Worm (Caenorhabditis elegans) whole organism, young adult: Measurements from ENCODE around the gene svop-1.
"Not testable (repeated sequence)": the region's sequence is repeated elsewhere in the genome, so short reads cannot be mapped to it uniquely, and the experiment has no call there.

Experiments used
- B0035.1 ChIP-seq: sonication (generic microtip); optimal IDR thresholded peaks from 2 replicates; lab custom pipeline; 2016; ENCODE audit warnings: missing genetic modification characterization, mild to moderate bottlenecking, missing compliant biosample characterization, missing genotype, missing genetic modification reagents
- D2030.7 ChIP-seq: fragments of 200-800 bp; sonication (Bioruptor generic); IDR thresholded peaks from 2 replicates; pipeline ENCODE4 v1.3.6; 2022; ENCODE audit warnings: missing genetic modification reagents, missing genetic modification characterization, missing compliant biosample characterization
- F23B12.7 ChIP-seq: sonication (generic microtip); optimal IDR thresholded peaks from 2 replicates; lab custom pipeline; 2017; ENCODE audit warnings: missing genetic modification characterization, mild to moderate bottlenecking, missing compliant biosample characterization, antibody characterized with exemption, moderate library complexity; ENCODE audit not compliant: insufficient read depth
- F33H1.4 ChIP-seq: fragments of 200-800 bp; sonication (Bioruptor generic); IDR thresholded peaks from 2 replicates; pipeline ENCODE4 v1.3.6; 2022; ENCODE audit warnings: missing genetic modification reagents, missing genetic modification characterization, missing compliant biosample characterization
- F39B2.1 ChIP-seq: fragments of 200-800 bp; sonication (Bioruptor generic); IDR thresholded peaks from 2 replicates; pipeline ENCODE4 v1.3.6; 2022; ENCODE audit warnings: missing genetic modification reagents, missing genetic modification characterization, missing compliant biosample characterization
- F52B5.7 ChIP-seq: sonication (generic microtip); optimal IDR thresholded peaks from 2 replicates; lab custom pipeline; 2016; ENCODE audit warnings: mild to moderate bottlenecking, missing genetic modification characterization, missing compliant biosample characterization
- Y53F4B.3 ChIP-seq: fragments of 200-800 bp; sonication (Bioruptor generic); IDR thresholded peaks from 2 replicates; pipeline ENCODE4 v1.3.6; 2022; ENCODE audit warnings: missing genetic modification reagents, missing genetic modification characterization, missing compliant biosample characterization
- Y53G8AR.9 ChIP-seq: fragments of 200-800 bp; sonication (Bioruptor generic); conservative IDR thresholded peaks from 2 replicates; pipeline ENCODE4 v1.3.6; 2022; ENCODE audit warnings: missing genetic modification reagents, missing genetic modification characterization, missing compliant biosample characterization
- Y95B8A.8 ChIP-seq: fragments of 200-800 bp; sonication (Bioruptor generic); IDR thresholded peaks from 2 replicates; pipeline ENCODE4 v1.3.6; 2022; ENCODE audit warnings: missing genetic modification reagents, missing genetic modification characterization, missing compliant biosample characterization
- aptf-2 ChIP-seq: fragments of 200-800 bp; sonication (Bioruptor generic); conservative IDR thresholded peaks from 2 replicates; pipeline ENCODE4 v1.3.6; 2022; ENCODE audit warnings: missing genetic modification reagents, missing genetic modification characterization, missing compliant biosample characterization
- athp-1 ChIP-seq: sonication (generic microtip); optimal IDR thresholded peaks from 2 replicates; lab custom pipeline; 2017; ENCODE audit warnings: mild to moderate bottlenecking, missing genetic modification characterization, missing compliant biosample characterization
- attf-5 ChIP-seq: fragments of 200-800 bp; sonication (Bioruptor generic); optimal IDR thresholded peaks from 2 replicates; lab custom pipeline; 2018; ENCODE audit warnings: mild to moderate bottlenecking, missing genetic modification characterization, missing compliant biosample characterization
- cebp-1 ChIP-seq, 2 experiments: fragments of 200-800 bp in 1 of 2; sonication (Bioruptor generic) in 1 of 2; sonication (generic microtip) in 1 of 2; IDR thresholded peaks in 1 of 2; optimal IDR thresholded peaks in 1 of 2; 2 replicates each; pipeline versions ENCODE4 v1.3.6 to Lab custom; 2017 to 2022; ENCODE audit warnings: missing compliant biosample characterization in 2 of 2, missing genetic modification characterization in 2 of 2, mild to moderate bottlenecking in 1 of 2, missing genetic modification reagents in 1 of 2, moderate library complexity in 1 of 2
- ceh-100 ChIP-seq: fragments of 200-800 bp; sonication (Bioruptor generic); IDR thresholded peaks from 2 replicates; pipeline ENCODE4 v1.3.6; 2022; ENCODE audit warnings: missing genetic modification reagents, missing genetic modification characterization, missing compliant biosample characterization
- ceh-58 ChIP-seq: fragments of 200-800 bp; sonication (Bioruptor generic); IDR thresholded peaks from 2 replicates; pipeline ENCODE4 v1.3.6; 2022; ENCODE audit warnings: missing genetic modification characterization, missing compliant biosample characterization
- ceh-91 ChIP-seq: fragments of 200-800 bp; sonication (Bioruptor generic); IDR thresholded peaks from 2 replicates; pipeline ENCODE4 v1.3.6; 2022; ENCODE audit warnings: missing genetic modification reagents, missing genetic modification characterization, missing compliant biosample characterization
- dox-1 ChIP-seq: fragments of 200-800 bp; sonication (Bioruptor generic); IDR thresholded peaks from 2 replicates; pipeline ENCODE4 v1.3.6; 2022; ENCODE audit warnings: missing genetic modification reagents, missing genetic modification characterization, missing compliant biosample characterization
- dpl-1 ChIP-seq: fragments of 150-350 bp; optimal IDR thresholded peaks from 2 replicates; lab custom pipeline; 2014; ENCODE audit warnings: missing biosample characterization, missing genetic modification reagents, missing genetic modification characterization
- efl-1 ChIP-seq: fragments of 150-350 bp; optimal IDR thresholded peaks from 2 replicates; lab custom pipeline; 2014; ENCODE audit warnings: missing biosample characterization, missing genetic modification reagents, missing genetic modification characterization
- egl-18 ChIP-seq: fragments of 200-800 bp; sonication (Bioruptor generic); IDR thresholded peaks from 2 replicates; pipeline ENCODE4 v1.3.6; 2022; ENCODE audit warnings: missing genetic modification reagents, missing genetic modification characterization, missing compliant biosample characterization
- ekl-4 ChIP-seq: fragments of 200-800 bp; sonication (Bioruptor generic); IDR thresholded peaks from 2 replicates; pipeline ENCODE4 v1.3.6; 2022; ENCODE audit warnings: missing genetic modification reagents, missing genetic modification characterization, missing compliant biosample characterization
- him-1 ChIP-seq: sonication (generic microtip); optimal IDR thresholded peaks from 2 replicates; lab custom pipeline; 2016; ENCODE audit warnings: missing genotype, missing genetic modification reagents, missing genetic modification characterization, missing compliant biosample characterization
- hmg-1.2 ChIP-seq: fragments of 200-800 bp; sonication (Bioruptor generic); IDR thresholded peaks from 2 replicates; pipeline ENCODE4 v1.3.6; 2022; ENCODE audit warnings: missing genetic modification reagents, missing genetic modification characterization, missing compliant biosample characterization
- lag-1 ChIP-seq: fragments of 200-800 bp; sonication (Bioruptor generic); IDR thresholded peaks from 2 replicates; pipeline ENCODE4 v1.3.6; 2022; ENCODE audit warnings: missing genetic modification reagents, missing genetic modification characterization, missing compliant biosample characterization
- let-607 ChIP-seq, 2 experiments: fragments of 200-800 bp in 1 of 2; sonication (Bioruptor generic) in 1 of 2; sonication (generic microtip) in 1 of 2; optimal IDR thresholded peaks; 2 replicates each; lab custom pipeline; 2016 to 2018; ENCODE audit warnings: mild to moderate bottlenecking in 2 of 2, missing compliant biosample characterization in 2 of 2, missing genetic modification characterization in 2 of 2, moderate library complexity in 2 of 2, missing genotype in 1 of 2
- lin-54 ChIP-seq: fragments of 200-800 bp; sonication (Bioruptor generic); optimal IDR thresholded peaks from 2 replicates; lab custom pipeline; 2018; ENCODE audit warnings: mild to moderate bottlenecking, missing genetic modification characterization, missing compliant biosample characterization
- lsl-1 ChIP-seq: fragments of 200-800 bp; sonication (Bioruptor generic); optimal IDR thresholded peaks from 2 replicates; lab custom pipeline; 2018; ENCODE audit warnings: mild to moderate bottlenecking, missing genetic modification characterization, moderate library complexity, missing compliant biosample characterization
- madf-6 ChIP-seq: fragments of 200-800 bp; sonication (Bioruptor generic); IDR thresholded peaks from 2 replicates; pipeline ENCODE4 v1.3.6; 2022; ENCODE audit warnings: missing genetic modification reagents, missing genetic modification characterization, missing compliant biosample characterization
- mcd-1 ChIP-seq: fragments of 200-800 bp; sonication (Bioruptor generic); IDR thresholded peaks from 2 replicates; pipeline ENCODE4 v1.3.6; 2022; ENCODE audit warnings: missing genetic modification reagents, missing genetic modification characterization, missing compliant biosample characterization
- mxl-1 ChIP-seq: sonication (generic microtip); optimal IDR thresholded peaks from 2 replicates; lab custom pipeline; 2016; ENCODE audit warnings: missing genetic modification characterization, missing compliant biosample characterization
- nfya-2 ChIP-seq: fragments of 200-800 bp; sonication (Bioruptor generic); IDR thresholded peaks from 2 replicates; pipeline ENCODE4 v1.3.6; 2022; ENCODE audit warnings: missing genetic modification reagents, missing genetic modification characterization, missing compliant biosample characterization
- nfyb-1 ChIP-seq: fragments of 200-800 bp; sonication (Bioruptor generic); IDR thresholded peaks from 2 replicates; pipeline ENCODE4 v1.3.6; 2022; ENCODE audit warnings: missing genetic modification reagents, missing genetic modification characterization, missing compliant biosample characterization
- pbrm-1 ChIP-seq: fragments of 200-800 bp; sonication (Bioruptor generic); IDR thresholded peaks from 2 replicates; pipeline ENCODE4 v1.3.6; 2022; ENCODE audit warnings: missing genetic modification reagents, missing genetic modification characterization, missing compliant biosample characterization
- rcor-1 ChIP-seq: fragments of 200-800 bp; sonication (Bioruptor generic); IDR thresholded peaks from 2 replicates; pipeline ENCODE4 v1.3.6; 2022; ENCODE audit warnings: missing genetic modification reagents, missing genetic modification characterization, missing compliant biosample characterization
- snpc-1.1 ChIP-seq: sonication (generic microtip); optimal IDR thresholded peaks from 2 replicates; lab custom pipeline; 2017; ENCODE audit warnings: missing genetic modification characterization, mild to moderate bottlenecking, missing compliant biosample characterization, antibody characterized with exemption, moderate library complexity, missing genotype, missing genetic modification reagents; ENCODE audit not compliant: insufficient read depth
- snpc-3.4 ChIP-seq: sonication (generic microtip); optimal IDR thresholded peaks from 2 replicates; lab custom pipeline; 2017; ENCODE audit warnings: missing genetic modification characterization, mild to moderate bottlenecking, missing compliant biosample characterization, antibody characterized with exemption, moderate library complexity, missing genotype, missing genetic modification reagents
- snpc-4 ChIP-seq, 5 experiments: fragments of 150-350 bp in 1 of 5; sonication (generic microtip) in 4 of 5; optimal IDR thresholded peaks; 2 replicates each; lab custom pipeline; 2014 to 2018; ENCODE audit warnings: missing genetic modification characterization in 5 of 5, missing biosample characterization in 3 of 5, antibody characterized with exemption in 2 of 5, mild to moderate bottlenecking in 2 of 5, missing compliant biosample characterization in 2 of 5, missing genotype in 2 of 5, moderate library complexity in 2 of 5, missing genetic modification reagents in 1 of 5
- tbp1 ChIP-seq: fragments of 200-800 bp; sonication (Bioruptor generic); optimal IDR thresholded peaks from 2 replicates; lab custom pipeline; 2018; ENCODE audit warnings: mild to moderate bottlenecking, missing genetic modification characterization, missing compliant biosample characterization
- tlf-1 ChIP-seq: fragments of 200-800 bp; sonication (Bioruptor generic); optimal IDR thresholded peaks from 2 replicates; lab custom pipeline; 2018; ENCODE audit warnings: mild to moderate bottlenecking, missing genetic modification characterization, missing compliant biosample characterization
- ztf-28 ChIP-seq: fragments of 200-800 bp; sonication (Bioruptor generic); IDR thresholded peaks from 2 replicates; pipeline ENCODE4 v1.3.6; 2022; ENCODE audit warnings: missing genetic modification reagents, missing genetic modification characterization, missing compliant biosample characterization
- ztf-3 ChIP-seq: fragments of 200-800 bp; sonication (Bioruptor generic); optimal IDR thresholded peaks from 2 replicates; lab custom pipeline; 2018; ENCODE audit warnings: mild to moderate bottlenecking, missing genetic modification characterization, missing compliant biosample characterization

Gene svop-1

ce11 chrIII:8903263-8903662 lies 18.0 kb upstream of the svop-1 start:
- no peak for TF ChIP-seq lag-1 (GFP tag; lab: Robert Waterston, UW)
- no peak for TF ChIP-seq egl-18
- no peak for TF ChIP-seq tlf-1 (GFP tag; lab: Kevin White, UChicago)
- TF ChIP-seq mcd-1 = no peak
- no peak for TF ChIP-seq Y53F4B.3
- no peak for TF ChIP-seq mxl-1
- no peak for TF ChIP-seq tbp1 (GFP tag; lab: Kevin White, UChicago)
- no peak for TF ChIP-seq nfya-2 (GFP tag; lab: Robert Waterston, UW)
- no peak for TF ChIP-seq efl-1
- TF ChIP-seq ceh-58 (GFP tag; lab: Robert Waterston, UW) = no peak

- TF ChIP-seq aptf-2 (GFP tag; lab: Robert Waterston, UW) (peak; percentile 55; the same call in 1 of the 2 replicates), dox-1 (peak; percentile 81), lin-54 (GFP tag; lab: Kevin White, UChicago) (peak; percentile 21), pbrm-1 (GFP tag; lab: Robert Waterston, UW) (peak; percentile 90), hmg-1.2 (GFP tag; lab: Robert Waterston, UW) (0 out of 2 replicates have a peak, but pooled peaks have one; percentile 42), tbp1 (GFP tag; lab: Kevin White, UChicago) (peak; percentile 39), F33H1.4 (GFP tag; lab: Robert Waterston, UW) (peak; percentile 69), mcd-1 (peak; percentile 56), F39B2.1 (GFP tag; lab: Robert Waterston, UW) (peak; percentile 99), snpc-4 (tag; optimal IDR thresholded peaks at IDR 0.05; lab: Kevin White, UChicago) (peak in 1 of 4 experiments; percentile 39), lsl-1 (peak; percentile 12), ekl-4 (GFP tag; lab: Robert Waterston, UW) (peak; percentile 79), madf-6 (GFP tag; lab: Robert Waterston, UW) (peak; percentile 69), rcor-1 (GFP tag; lab: Robert Waterston, UW) (peak; percentile 42; the same call in 1 of the 2 replicates), nfyb-1 (GFP tag; lab: Robert Waterston, UW) (0 out of 2 replicates have a peak, but pooled peaks have one; percentile 11), cebp-1 (tag; optimal IDR thresholded peaks at IDR 0.05; lab: Kevin White, UChicago) (peak; percentile 3), Y53G8AR.9 (GFP tag; lab: Robert Waterston, UW) (0 out of 2 replicates have a peak, but pooled peaks have one; percentile 45), D2030.7 (GFP tag; lab: Robert Waterston, UW) (peak; percentile 39; the same call in 1 of the 2 replicates)
- not testable (repeated sequence) for TF ChIP-seq snpc-4 (GFP tag; optimal IDR thresholded peaks at IDR 0.05; lab: Kevin White, UChicago); cebp-1 (GFP tag; IDR thresholded peaks at IDR 0.05; lab: Robert Waterston, UW)
Observed at ce11 chrIII:8901078-8901477, 15.8 kb upstream of the svop-1 start.

- TF ChIP-seq let-607 (tag; optimal IDR thresholded peaks at IDR 0.05; lab: Kevin White, UChicago) (no peak), snpc-4 (GFP tag; optimal IDR thresholded peaks at IDR 0.05; lab: Kevin White, UChicago) (no peak), snpc-4 (tag; optimal IDR thresholded peaks at IDR 0.05; lab: Kevin White, UChicago) (peak in 1 of 4 experiments; percentile 19), ztf-28 (GFP tag; lab: Robert Waterston, UW) (no peak), madf-6 (GFP tag; lab: Robert Waterston, UW) (peak; percentile 86), D2030.7 (GFP tag; lab: Robert Waterston, UW) (peak; percentile 56; the same call in 1 of the 2 replicates), nfyb-1 (GFP tag; lab: Robert Waterston, UW) (peak; percentile 56; the same call in 1 of the 2 replicates), dpl-1 (peak; percentile 73), B0035.1 (tag; lab: Kevin White, UChicago) (no peak), F23B12.7 (tag; lab: Kevin White, UChicago) (peak; percentile 23), hmg-1.2 (GFP tag; lab: Robert Waterston, UW) (peak; percentile 11; the same call in 1 of the 2 replicates), attf-5 (GFP tag; lab: Kevin White, UChicago) (peak; percentile 31), ztf-3 (GFP tag; lab: Kevin White, UChicago) (no peak), ceh-91 (GFP tag; lab: Robert Waterston, UW) (peak; percentile 74), snpc-1.1 (tag; lab: Kevin White, UChicago) (no peak), ceh-100 (no peak), snpc-3.4 (tag; lab: Kevin White, UChicago) (peak; percentile 78), dox-1 (peak; percentile 48), Y95B8A.8 (GFP tag; lab: Robert Waterston, UW) (0 out of 2 replicates have a peak, but pooled peaks have one; percentile 5), efl-1 (peak; percentile 83), lin-54 (GFP tag; lab: Kevin White, UChicago) (peak; percentile 62), F52B5.7 (no peak), athp-1 (tag; lab: Kevin White, UChicago) (peak; percentile 33), F33H1.4 (GFP tag; lab: Robert Waterston, UW) (peak; percentile 91), him-1 (peak; percentile 16)
Observed at ce11 chrIII:8899767-8900166, 14.5 kb upstream of the svop-1 start.
